Worm (Caenorhabditis elegans) whole organism, mixed stage, embryonic: ENCODE results near the gene acbp-4.

ENCODE experiments used
- nhr-237 ChIP-seq: fragments of 150-350 bp; optimal IDR thresholded peaks from 2 replicates; lab custom pipeline; 2014; ENCODE audit warnings: missing biosample characterization, missing genetic modification characterization
- pha-4 ChIP-seq: fragments of 150-350 bp; optimal IDR thresholded peaks from 2 replicates; lab custom pipeline; 2018; ENCODE audit warnings: missing biosample characterization, missing genetic modification reagents, missing genetic modification characterization
- snpc-4 ChIP-seq: fragments of 150-350 bp; optimal IDR thresholded peaks from 2 replicates; lab custom pipeline; 2014; ENCODE audit warnings: missing biosample characterization, missing genetic modification characterization
- unc-39 ChIP-seq: fragments of 150-350 bp; optimal IDR thresholded peaks from 2 replicates; lab custom pipeline; 2014; ENCODE audit warnings: missing biosample characterization, missing genetic modification characterization

DNA sequence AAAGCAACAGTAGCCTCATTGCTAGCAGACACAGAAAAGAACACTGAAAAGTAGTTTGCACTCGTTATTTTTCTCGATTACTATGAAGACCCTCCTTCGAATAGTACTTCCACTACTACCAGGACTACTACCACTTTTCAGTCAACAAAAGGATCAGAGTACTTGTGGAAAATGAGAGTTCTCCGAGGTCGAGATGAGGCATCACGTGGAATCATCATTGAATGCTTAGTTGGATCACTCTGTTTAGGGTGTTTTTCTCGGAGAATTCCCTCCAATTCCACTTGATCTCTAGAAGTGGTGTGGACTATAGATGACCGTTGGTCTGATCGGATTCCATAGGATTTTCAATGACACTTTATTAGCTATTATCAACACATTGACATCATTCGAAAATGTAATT is 8.1 kb downstream of the acbp-4 start:
- no peak for TF ChIP-seq snpc-4 (tag; lab: Kevin White, UChicago)
- TF ChIP-seq unc-39 (tag; lab: Kevin White, UChicago), result no peak
- TF ChIP-seq nhr-237 (tag; lab: Kevin White, UChicago), result no peak
- no peak for TF ChIP-seq pha-4 (tag; lab: Kevin White, UChicago)
